Fruit fly (Drosophila melanogaster): ENCODE data around the gene Grl36b.

The Grl36b gene

DNA sequence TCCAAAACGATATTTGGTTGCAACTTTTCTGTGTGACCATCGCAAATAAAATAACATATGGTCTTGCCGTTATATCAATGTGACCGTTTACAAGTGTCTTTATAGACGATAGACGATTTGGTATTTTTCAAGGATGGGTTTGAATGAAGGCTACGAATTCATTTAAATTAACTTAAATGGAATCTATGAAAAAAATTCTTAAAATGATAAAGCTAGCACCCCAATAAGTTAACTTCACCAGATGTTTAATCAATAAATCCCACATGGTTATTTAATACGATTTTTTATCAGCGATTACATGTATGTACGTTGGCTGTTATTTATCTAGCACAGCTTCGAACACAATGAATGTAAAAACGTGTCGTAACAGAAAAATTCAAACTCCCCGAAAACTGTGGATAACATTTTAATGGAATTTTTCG is 33.1 kb upstream of the Grl36b start (continued):
- TF ChIP-seq CG12299 (tag; optimal IDR thresholded peaks at IDR 0.05) = no peak
- no peak for TF ChIP-seq CG6813 (GFP tag; optimal IDR thresholded peaks at IDR 0.05)
- TF ChIP-seq CG6654 (GFP tag; optimal IDR thresholded peaks at IDR 0.05) = peak; percentile 98
- no peak for TF ChIP-seq CG10543 (GFP tag; optimal IDR thresholded peaks at IDR 0.05)
- peak; percentile 39 to 88 for TF ChIP-seq crp (GFP tag; optimal IDR thresholded peaks at IDR 0.05)
- TF ChIP-seq CG1603 (tag; optimal IDR thresholded peaks at IDR 0.05) = peak; percentile 18
- TF ChIP-seq CG33557 (GFP tag; optimal IDR thresholded peaks at IDR 0.05) = no peak
- TF ChIP-seq gfzf (GFP tag; optimal IDR thresholded peaks at IDR 0.05) = peak; percentile 91
- TF ChIP-seq Sry-δ (GFP tag; optimal IDR thresholded peaks at IDR 0.05) = peak; percentile 35
- TF ChIP-seq Doc2 (GFP tag; IDR thresholded peaks at IDR 0.05) = no peak
- no peak for TF ChIP-seq CG17612 (GFP tag; IDR thresholded peaks at IDR 0.05)
- no peak for TF ChIP-seq CG14667 (GFP tag; IDR thresholded peaks at IDR 0.05)
- no peak for TF ChIP-seq Neu2 (GFP tag; optimal IDR thresholded peaks at IDR 0.05; ENCODE audit: borderline replicate concordance)
- TF ChIP-seq slou (GFP tag; optimal IDR thresholded peaks at IDR 0.05) = no peak
- TF ChIP-seq run (tag; optimal IDR thresholded peaks at IDR 0.05) = no peak
- no peak for TF ChIP-seq croc (GFP tag; conservative IDR thresholded peaks at IDR 0.05)
- no peak for TF ChIP-seq CG10979 (tag; optimal IDR thresholded peaks at IDR 0.05)
- peak; percentile 78 for TF ChIP-seq MBD-R2 (GFP tag; IDR thresholded peaks at IDR 0.05)
- TF ChIP-seq Scr (GFP tag; IDR thresholded peaks at IDR 0.05; ENCODE audit: partially characterized antibody) = peak; percentile 37; the same call in 1 of the 2 replicates
- peak; percentile 1 for TF ChIP-seq zen (tag; optimal IDR thresholded peaks at IDR 0.05)
- TF ChIP-seq dm (GFP tag; optimal IDR thresholded peaks at IDR 0.05) = no peak
- no peak for TF ChIP-seq tup (GFP tag; optimal IDR thresholded peaks at IDR 0.05)
- TF ChIP-seq CG16813 (GFP tag; IDR thresholded peaks at IDR 0.05; ENCODE audit: partially characterized antibody) = 0 out of 3 replicates have a peak, but pooled peaks have one; percentile 32
- TF ChIP-seq ham (GFP tag; IDR thresholded peaks at IDR 0.05) = no peak
- no peak for TF ChIP-seq Sin3A (optimal IDR thresholded peaks at IDR 0.05)
- no peak for TF ChIP-seq CG9727 (GFP tag; optimal IDR thresholded peaks at IDR 0.05)
- no peak for TF ChIP-seq nau (GFP tag; optimal IDR thresholded peaks at IDR 0.05)
- no peak for TF ChIP-seq br (optimal IDR thresholded peaks at IDR 0.05)
- peak; percentile 97 for TF ChIP-seq stwl (tag; optimal IDR thresholded peaks at IDR 0.05)
- peak; percentile 45 for TF ChIP-seq trem (tag; optimal IDR thresholded peaks at IDR 0.05)
- no peak for TF ChIP-seq lmd (GFP tag; IDR thresholded peaks at IDR 0.05)
- TF ChIP-seq org-1 (GFP tag; optimal IDR thresholded peaks at IDR 0.05) = no peak
- TF ChIP-seq Spps (tag; optimal IDR thresholded peaks at IDR 0.05) = no peak
- TF ChIP-seq Sox100B (GFP tag; optimal IDR thresholded peaks at IDR 0.05) = no peak

- TF ChIP-seq CG9876 (GFP tag; optimal IDR thresholded peaks at IDR 0.05) = no peak
- no peak for TF ChIP-seq wek (GFP tag; optimal IDR thresholded peaks at IDR 0.05)
- peak; percentile 66 for TF ChIP-seq CG3163 (GFP tag; optimal IDR thresholded peaks at IDR 0.05)
- TF ChIP-seq Trl (optimal IDR thresholded peaks at IDR 0.05) = peak; percentile 7 to 27
- no peak for TF ChIP-seq Trl (GFP tag; optimal IDR thresholded peaks at IDR 0.05)
- peak; percentile 73 for TF ChIP-seq z (GFP tag; IDR thresholded peaks at IDR 0.05)
- TF ChIP-seq crc (GFP tag; optimal IDR thresholded peaks at IDR 0.05) = no peak
These were observed 30.3 kb upstream of the Grl36b start, which contains the start of gene CG5783 for dm6 chr2L:18155877-18156276. CG5783 (plus strand) TSS chr2L:18156043.
